Fruit fly (Drosophila melanogaster) whole organism, adult: Measurements from ENCODE around the gene CG11403.

ENCODE experiments used
- CG11617 ChIP-seq: fragments of 200-800 bp; sonication (Bioruptor generic); optimal IDR thresholded peaks from 2 replicates; lab custom pipeline; 2017; ENCODE audit warnings: mild to moderate bottlenecking, missing biosample characterization, missing genetic modification reagents, missing genetic modification characterization
- CG12768 ChIP-seq: fragments of 200-800 bp; sonication (Bioruptor generic); optimal IDR thresholded peaks from 2 replicates; lab custom pipeline; 2017; ENCODE audit warnings: missing biosample characterization, missing genetic modification characterization, mild to moderate bottlenecking, moderate library complexity, missing genetic modification reagents
- CG14711 ChIP-seq: fragments of 200-800 bp; sonication (Bioruptor generic); optimal IDR thresholded peaks from 2 replicates; lab custom pipeline; 2018; ENCODE audit warnings: missing biosample characterization, mild to moderate bottlenecking, missing genetic modification characterization, moderate library complexity
- CG1620 ChIP-seq: fragments of 200-800 bp; sonication (Bioruptor generic); optimal IDR thresholded peaks from 2 replicates; lab custom pipeline; 2016; ENCODE audit warnings: missing biosample characterization, missing genetic modification characterization
- CG33017 ChIP-seq: fragments of 200-800 bp; sonication (Bioruptor generic); optimal IDR thresholded peaks from 2 replicates; lab custom pipeline; 2018; ENCODE audit warnings: missing biosample characterization, mild to moderate bottlenecking, missing genetic modification characterization, moderate library complexity
- CG5204 ChIP-seq: fragments of 200-800 bp; sonication (Bioruptor generic); optimal IDR thresholded peaks from 2 replicates; lab custom pipeline; 2016; ENCODE audit warnings: missing biosample characterization, missing genetic modification characterization
- CG7045 ChIP-seq: fragments of 200-800 bp; sonication (Bioruptor generic); optimal IDR thresholded peaks from 2 replicates; lab custom pipeline; 2017; ENCODE audit warnings: missing biosample characterization, mild to moderate bottlenecking, missing genetic modification characterization
- CG7101 ChIP-seq: fragments of 200-800 bp; sonication (Bioruptor generic); optimal IDR thresholded peaks from 2 replicates; lab custom pipeline; 2018; ENCODE audit warnings: missing biosample characterization, mild to moderate bottlenecking, missing genetic modification characterization, moderate library complexity
- Clk ChIP-seq: fragments of 200-800 bp; sonication (Bioruptor generic); optimal IDR thresholded peaks from 2 replicates; lab custom pipeline; 2017; ENCODE audit warnings: missing biosample characterization, missing genetic modification characterization
- Crg-1 ChIP-seq: fragments of 200-800 bp; sonication (Bioruptor generic); optimal IDR thresholded peaks from 2 replicates; lab custom pipeline; 2016; ENCODE audit warnings: missing biosample characterization, missing genetic modification characterization
- Hr96 ChIP-seq: fragments of 200-800 bp; sonication (Bioruptor generic); optimal IDR thresholded peaks from 2 replicates; lab custom pipeline; 2016; ENCODE audit warnings: missing biosample characterization, missing genetic modification characterization
- Mnt ChIP-seq: fragments of 200-800 bp; sonication (Bioruptor generic); optimal IDR thresholded peaks from 2 replicates; lab custom pipeline; 2016; ENCODE audit warnings: missing biosample characterization, mild to moderate bottlenecking, missing genetic modification characterization
- bab1 ChIP-seq: fragments of 200-800 bp; sonication (Bioruptor generic); optimal IDR thresholded peaks from 3 replicates; lab custom pipeline; 2019; ENCODE audit warnings: missing biosample characterization, mild to moderate bottlenecking, missing genetic modification characterization, moderate library complexity
- cic ChIP-seq: fragments of 200-800 bp; sonication (Bioruptor generic); optimal IDR thresholded peaks from 2 replicates; lab custom pipeline; 2017; ENCODE audit warnings: missing biosample characterization, mild to moderate bottlenecking, missing genetic modification characterization, moderate library complexity
- cnc ChIP-seq, 2 experiments: fragments of >200 bp; optimal IDR thresholded peaks; 2 replicates each; lab custom pipeline; 2017
- kay ChIP-seq: fragments of 200-800 bp; sonication (Bioruptor generic); peaks from one replicate; lab custom pipeline; 2016; ENCODE audit warnings: missing biosample characterization, missing genetic modification characterization, borderline replicate concordance
- ovo ChIP-seq: fragments of 200-800 bp; sonication (Bioruptor generic); optimal IDR thresholded peaks from 2 replicates; lab custom pipeline; 2016; ENCODE audit warnings: missing biosample characterization, missing genetic modification characterization
- pad ChIP-seq: fragments of 200-800 bp; sonication (Bioruptor generic); optimal IDR thresholded peaks from 3 replicates; lab custom pipeline; 2017; ENCODE audit warnings: missing biosample characterization, missing genetic modification characterization, mild to moderate bottlenecking, moderate library complexity, missing genetic modification reagents
- tj ChIP-seq: fragments of 200-800 bp; sonication (Bioruptor generic); optimal IDR thresholded peaks from 3 replicates; lab custom pipeline; 2017; ENCODE audit warnings: missing biosample characterization, mild to moderate bottlenecking, missing genetic modification characterization, moderate library complexity
- toe ChIP-seq: fragments of 200-800 bp; sonication (Bioruptor generic); optimal IDR thresholded peaks from 2 replicates; lab custom pipeline; 2016; ENCODE audit warnings: missing biosample characterization, missing genetic modification characterization

Gene CG11403

DNA sequence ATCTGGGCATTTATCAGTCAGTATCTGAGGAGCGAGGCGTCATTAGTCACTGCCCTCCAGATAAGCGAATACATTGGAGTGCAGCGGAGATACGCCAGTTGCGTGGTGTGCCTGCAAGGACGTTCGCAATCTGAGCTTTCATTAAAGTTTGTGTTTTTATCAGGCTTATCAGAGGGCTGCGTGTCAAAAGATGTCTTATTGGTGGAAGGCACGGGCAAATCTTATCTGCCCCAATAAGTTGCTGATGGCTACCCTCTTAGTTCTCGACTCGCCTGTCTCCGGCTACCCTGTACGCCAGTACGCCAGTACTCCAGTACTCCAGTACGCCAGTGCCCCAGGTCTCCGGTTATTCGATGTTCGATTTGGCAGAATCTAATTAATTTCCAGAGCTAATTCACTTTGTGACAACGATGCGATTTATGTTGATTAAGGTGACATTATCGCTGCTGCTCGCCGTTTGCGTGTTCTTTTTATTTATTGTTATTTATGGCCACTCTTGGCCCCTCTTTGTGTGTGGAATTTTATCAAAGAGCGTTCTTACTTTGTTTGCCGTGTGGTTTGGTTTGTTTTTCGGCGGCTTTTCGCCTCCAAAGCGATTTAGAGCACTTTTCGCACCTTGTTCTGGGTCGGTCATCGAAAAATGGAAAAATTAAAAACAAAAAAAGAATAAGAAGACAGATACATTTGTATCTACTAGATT lies 17.2 kb upstream of the CG11403 start:
- TF ChIP-seq CG33017 (no peak), kay (GFP tag; lab: Kevin White, UChicago) (no peak)

DNA sequence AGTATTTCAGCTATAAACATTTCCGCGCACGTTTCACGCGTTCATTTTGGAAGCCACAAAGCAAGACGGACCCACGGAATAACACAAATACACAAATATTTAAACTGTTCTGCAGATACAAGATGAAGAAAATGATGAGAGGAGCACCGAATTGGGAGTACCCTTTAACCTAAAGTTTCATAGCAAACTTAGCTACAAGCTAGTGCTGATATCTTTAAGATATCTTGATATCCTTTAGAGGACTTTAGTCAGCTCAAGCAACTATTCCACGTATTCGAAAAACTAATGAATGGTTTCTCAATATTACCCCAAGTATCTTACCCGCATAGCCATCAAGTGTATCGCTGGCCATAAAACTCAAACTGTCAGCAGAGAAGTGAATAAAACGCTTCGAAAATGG lies 16.4 kb upstream of the CG11403 start:
- no peak for TF ChIP-seq Hr96 (GFP tag; lab: Kevin White, UChicago)
- no peak for TF ChIP-seq Mnt (GFP tag; lab: Kevin White, UChicago)
- TF ChIP-seq CG1620 (GFP tag; lab: Kevin White, UChicago): no peak
- TF ChIP-seq kay (GFP tag; lab: Kevin White, UChicago): no peak
- no peak for TF ChIP-seq CG7101
- TF ChIP-seq CG5204: no peak
- TF ChIP-seq CG11617 (GFP tag; lab: Kevin White, UChicago): no peak
- TF ChIP-seq CG14711 (tag; lab: Kevin White, UChicago): no peak
- TF ChIP-seq ovo (GFP tag; lab: Kevin White, UChicago): no peak
- TF ChIP-seq Crg-1 (GFP tag; lab: Kevin White, UChicago): no peak
- TF ChIP-seq tj: no peak
- TF ChIP-seq cnc (optimal IDR thresholded peaks at IDR 0.05; lab: Kevin White, UChicago): no peak
- TF ChIP-seq pad: no peak
- no peak for TF ChIP-seq Clk (GFP tag; lab: Kevin White, UChicago)
- no peak for TF ChIP-seq toe
- no peak for TF ChIP-seq CG12768 (GFP tag; lab: Kevin White, UChicago)
- TF ChIP-seq bab1: no peak
- TF ChIP-seq CG7045 (GFP tag; lab: Kevin White, UChicago): no peak
- no peak for TF ChIP-seq cic (GFP tag; lab: Kevin White, UChicago)

DNA sequence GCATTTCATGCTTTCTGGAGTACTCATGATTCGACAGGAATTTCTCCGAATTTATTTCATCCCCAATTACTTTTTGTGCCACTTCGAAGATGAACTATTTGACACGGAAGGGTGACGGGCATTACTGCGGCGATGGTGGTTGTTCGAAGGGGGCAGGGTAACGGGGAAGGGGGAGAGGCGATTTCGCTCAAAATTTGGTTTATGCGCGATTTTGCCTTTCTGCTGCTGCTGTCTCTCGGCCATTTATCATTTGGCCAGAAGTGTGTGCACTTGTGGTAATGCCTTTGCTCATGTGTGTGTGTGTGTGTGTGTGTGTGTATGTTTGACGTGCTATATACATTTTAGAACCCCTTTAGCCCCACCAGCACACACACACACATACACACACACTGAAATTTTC lies 13.3 kb upstream of the CG11403 start:
- TF ChIP-seq pad (no peak), Hr96 (GFP tag; lab: Kevin White, UChicago) (no peak), CG7101 (no peak), Mnt (GFP tag; lab: Kevin White, UChicago) (no peak)

DNA sequence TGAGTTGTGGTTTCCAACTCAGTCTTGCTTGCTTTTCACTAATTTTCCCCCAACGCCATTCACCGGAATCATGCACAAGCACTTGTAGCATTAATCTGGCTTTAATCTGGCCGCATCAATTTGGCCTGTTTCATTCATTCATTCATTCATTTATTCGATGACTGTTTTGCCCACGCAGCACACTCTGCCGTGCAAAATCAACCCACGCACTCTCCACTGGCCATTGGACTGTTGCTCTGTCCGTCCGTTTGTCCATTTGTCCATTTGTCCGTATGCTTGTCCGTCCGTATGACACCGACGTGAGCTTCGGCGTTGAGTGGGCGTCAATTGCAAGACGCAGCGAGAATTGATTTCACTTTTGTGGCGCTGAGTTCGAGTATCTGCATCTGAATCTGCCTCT lies 10.4 kb upstream of the CG11403 start:
- TF ChIP-seq pad (no peak), ovo (GFP tag; lab: Kevin White, UChicago) (no peak)

DNA sequence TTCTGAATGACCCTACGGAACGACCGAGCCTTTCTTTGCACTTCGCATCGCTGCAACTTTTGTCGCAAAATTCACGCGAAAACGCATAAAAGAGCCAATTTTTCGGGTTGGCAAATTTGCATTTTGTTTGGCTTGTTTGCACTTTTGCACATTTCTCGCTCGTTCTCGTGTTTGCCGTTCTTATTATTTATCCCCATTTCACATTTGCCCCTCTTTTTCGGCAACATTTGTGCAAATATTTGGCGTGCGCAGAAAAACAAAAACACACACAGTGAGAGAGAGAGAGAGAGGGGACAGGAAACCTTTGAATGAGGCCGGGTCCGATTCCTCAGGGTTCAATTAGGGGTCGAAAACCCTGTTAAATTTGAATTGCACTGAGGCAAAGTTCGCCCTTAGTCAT lies 9.9 kb upstream of the CG11403 start:
- no peak for TF ChIP-seq kay (GFP tag; lab: Kevin White, UChicago)
- no peak for TF ChIP-seq cic (GFP tag; lab: Kevin White, UChicago)
- TF ChIP-seq Crg-1 (GFP tag; lab: Kevin White, UChicago): no peak
- no peak for TF ChIP-seq CG12768 (GFP tag; lab: Kevin White, UChicago)
- TF ChIP-seq bab1: no peak

DNA sequence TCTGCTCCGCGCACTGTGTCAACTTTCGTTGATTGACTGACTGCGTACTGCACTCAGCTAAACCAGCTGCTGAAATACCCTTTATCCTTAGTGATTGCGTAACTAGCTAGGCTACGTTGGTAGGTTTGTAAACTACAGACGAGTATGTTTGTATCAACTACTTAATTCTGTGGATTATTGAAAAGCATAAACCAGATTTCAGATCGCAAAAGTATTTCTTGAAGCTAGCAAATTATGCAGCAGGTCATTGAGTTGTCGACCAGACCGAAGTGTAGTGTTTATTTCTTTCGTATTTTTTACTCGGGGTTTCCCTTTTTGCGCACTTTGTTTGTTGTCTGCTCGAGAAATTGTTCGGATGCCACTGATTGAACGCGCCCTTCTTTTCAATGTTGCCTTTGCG lies 9.1 kb upstream of the CG11403 start:
- TF ChIP-seq pad (no peak), cic (GFP tag; lab: Kevin White, UChicago) (no peak), Hr96 (GFP tag; lab: Kevin White, UChicago) (no peak), bab1 (no peak), CG5204 (no peak), CG33017 (no peak), CG14711 (tag; lab: Kevin White, UChicago) (no peak)

DNA sequence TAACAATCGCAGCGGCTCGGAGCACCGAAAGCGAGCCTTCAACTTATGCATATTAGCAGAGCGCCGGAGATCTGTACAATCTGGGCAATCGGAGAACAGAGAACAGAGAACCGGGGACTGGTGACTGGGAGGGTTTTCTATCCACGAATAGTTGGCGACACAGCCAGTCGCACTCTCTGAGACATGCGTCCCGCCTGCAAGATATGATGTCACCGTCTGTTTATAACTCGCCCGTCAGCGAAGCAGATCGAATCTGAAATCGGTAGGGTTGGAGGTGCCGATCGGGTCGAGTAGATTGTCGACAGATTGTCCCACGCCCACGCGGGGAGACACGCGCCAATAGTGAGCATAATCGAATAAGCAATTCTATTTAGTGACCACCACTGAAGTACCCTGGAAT lies 2.4 kb upstream of the CG11403 start:
- no peak for TF ChIP-seq ovo (GFP tag; lab: Kevin White, UChicago)
- no peak for TF ChIP-seq toe
- TF ChIP-seq CG12768 (GFP tag; lab: Kevin White, UChicago): no peak
- TF ChIP-seq tj: no peak
- TF ChIP-seq Clk (GFP tag; lab: Kevin White, UChicago): no peak

DNA sequence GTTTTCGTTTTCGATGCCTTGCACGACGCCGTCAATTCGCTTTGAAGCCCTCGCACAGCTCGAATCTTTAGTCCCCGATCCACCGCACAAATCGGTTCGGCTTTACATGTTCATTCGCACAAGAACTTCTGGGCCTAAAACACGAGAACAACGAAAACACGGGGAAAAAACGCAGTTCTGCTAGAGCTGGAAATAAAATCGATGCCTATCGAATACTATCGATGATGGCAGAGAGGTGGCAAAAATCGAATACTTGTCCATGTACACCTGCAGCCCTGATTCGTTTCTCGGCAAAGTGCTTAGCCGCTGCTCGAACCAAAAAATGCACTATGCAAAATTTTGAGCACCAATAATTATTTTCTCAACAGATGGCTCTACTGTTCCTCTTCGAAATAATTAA lies 3.2 kb downstream of the CG11403 start, which contains the start of gene CG3638:
CG3638 (minus strand) TSS at position 210 of the 400 bp plus-strand sequence.
- TF ChIP-seq toe: no peak
- TF ChIP-seq CG12768 (GFP tag; lab: Kevin White, UChicago): no peak
- TF ChIP-seq CG11617 (GFP tag; lab: Kevin White, UChicago): no peak
- TF ChIP-seq ovo (GFP tag; lab: Kevin White, UChicago): peak; percentile 76
- peak; percentile 52 for TF ChIP-seq Mnt (GFP tag; lab: Kevin White, UChicago)
- TF ChIP-seq CG7101: peak; percentile 11
- no peak for TF ChIP-seq cic (GFP tag; lab: Kevin White, UChicago)
- peak; percentile 64 for TF ChIP-seq CG1620 (GFP tag; lab: Kevin White, UChicago)
- TF ChIP-seq bab1: peak; percentile 74
- TF ChIP-seq pad: peak; percentile 31
